Worm (Caenorhabditis elegans): ENCODE results near the gene Y54G2A.73.

DNA sequence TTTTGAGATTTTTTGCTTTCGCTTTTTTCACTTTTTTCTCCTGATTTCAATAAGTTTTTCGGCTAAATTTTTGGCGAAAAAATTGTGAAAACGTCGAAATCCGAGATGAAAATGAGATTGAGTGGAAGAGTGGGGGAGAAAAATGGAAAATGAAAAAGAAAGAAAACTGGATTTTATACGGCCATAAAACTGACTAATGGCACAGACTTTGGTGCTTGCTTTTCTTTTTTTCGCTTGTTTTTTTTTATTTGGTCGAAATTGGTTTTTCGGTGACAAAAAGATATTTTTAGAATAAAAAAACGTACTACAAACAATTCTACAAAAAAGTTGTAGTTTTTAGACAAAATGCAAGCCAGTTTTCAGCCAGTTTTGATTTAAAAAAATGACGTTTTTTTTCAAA lies 5.9 kb downstream of the Y54G2A.73 start:
- TF ChIP-seq mep-1 (tag; optimal IDR thresholded peaks at IDR 0.05): no peak
- TF ChIP-seq hlh-11 (tag; optimal IDR thresholded peaks at IDR 0.05): no peak
- TF ChIP-seq madf-5 (GFP tag; IDR thresholded peaks at IDR 0.05): no peak
- TF ChIP-seq mdl-1 (tag; optimal IDR thresholded peaks at IDR 0.05): no peak
- TF ChIP-seq lin-39 (tag; optimal IDR thresholded peaks at IDR 0.05): no peak
- no peak for TF ChIP-seq nhr-42 (GFP tag; IDR thresholded peaks at IDR 0.05)
